Worm (Caenorhabditis elegans): ENCODE data around the gene Y51H7C.8.

Y51H7C.8 gene

ce11 chrII:1386478-1386877 lies 15.1 kb upstream of the Y51H7C.8 start, which contains the start of gene aat-7:
TSS of gene aat-7 (plus strand) at chrII:1386870.
- TF ChIP-seq ama-1 (optimal IDR thresholded peaks at IDR 0.05) (no peak), ceh-45 (GFP tag; IDR thresholded peaks at IDR 0.05) (no peak), hlh-15 (tag; optimal IDR thresholded peaks at IDR 0.05) (no peak), ahr-1 (tag; optimal IDR thresholded peaks at IDR 0.05) (no peak), pat-9 (tag; optimal IDR thresholded peaks at IDR 0.05) (no peak), ceh-34 (tag; optimal IDR thresholded peaks at IDR 0.05) (no peak), pax-1 (tag; optimal IDR thresholded peaks at IDR 0.05) (no peak), ceh-18 (tag; optimal IDR thresholded peaks at IDR 0.05) (no peak), hlh-30 (tag; optimal IDR thresholded peaks at IDR 0.05; ENCODE audit: insufficient read depth) (no peak), mec-3 (tag; optimal IDR thresholded peaks at IDR 0.05; ENCODE audit: borderline replicate concordance) (no peak), tbx-2 (tag; optimal IDR thresholded peaks at IDR 0.05) (no peak), fax-1 (tag; optimal IDR thresholded peaks at IDR 0.05) (no peak), fkh-10 (GFP tag; optimal IDR thresholded peaks at IDR 0.05) (no peak), pha-2 (tag; optimal IDR thresholded peaks at IDR 0.05) (no peak), ceh-22 (tag; optimal IDR thresholded peaks at IDR 0.05) (no peak), T23F11.4 (GFP tag; optimal IDR thresholded peaks at IDR 0.05) (no peak), odd-2 (tag; optimal IDR thresholded peaks at IDR 0.05) (no peak)

ce11 chrII:1397703-1398102 lies 3.9 kb upstream of the Y51H7C.8 start, which contains the start of gene F54D12.8:
TSS of gene F54D12.8 (minus strand) at chrII:1398038.
- no peak for TF ChIP-seq F13H6.1 (tag; optimal IDR thresholded peaks at IDR 0.05)
- TF ChIP-seq K02D7.2 (tag; optimal IDR thresholded peaks at IDR 0.05) = no peak
- TF ChIP-seq ttx-3 (tag; optimal IDR thresholded peaks at IDR 0.05) = no peak
- no peak for TF ChIP-seq C08G9.2 (tag; optimal IDR thresholded peaks at IDR 0.05)
- no peak for TF ChIP-seq ref-2 (tag; optimal IDR thresholded peaks at IDR 0.05)
- TF ChIP-seq sdc-2 (tag; optimal IDR thresholded peaks at IDR 0.05) = no peak
- TF ChIP-seq gmeb-2 (tag; optimal IDR thresholded peaks at IDR 0.05) = no peak
- TF ChIP-seq elt-2 (tag; optimal IDR thresholded peaks at IDR 0.05) = no peak
- TF ChIP-seq mec-3 (tag; optimal IDR thresholded peaks at IDR 0.05; ENCODE audit: borderline replicate concordance) = no peak

ce11 chrII:1398396-1398795 lies 3.2 kb upstream of the Y51H7C.8 start, which contains the start of gene F54D12.2:
TSS of gene F54D12.2 (plus strand) at chrII:1398696.
- TF ChIP-seq ceh-19 (GFP tag; optimal IDR thresholded peaks at IDR 0.05) (no peak), pha-4 (tag; optimal IDR thresholded peaks at IDR 0.05) (no peak), hlh-8 (tag; optimal IDR thresholded peaks at IDR 0.05) (no peak), C38D4.7 (GFP tag; optimal IDR thresholded peaks at IDR 0.05) (no peak), K09A11.1 (tag; optimal IDR thresholded peaks at IDR 0.05; ENCODE audit: insufficient read depth) (no peak), pax-1 (tag; optimal IDR thresholded peaks at IDR 0.05) (no peak), K02D7.2 (tag; optimal IDR thresholded peaks at IDR 0.05) (no peak), tbx-2 (tag; optimal IDR thresholded peaks at IDR 0.05) (no peak), zip-5 (tag; optimal IDR thresholded peaks at IDR 0.05) (no peak), fkh-6 (tag; optimal IDR thresholded peaks at IDR 0.05) (no peak)

ce11 chrII:1400105-1400504 lies 1.5 kb upstream of the Y51H7C.8 start, which contains the start of gene F54D12.1:
TSS of gene F54D12.1 (plus strand) at chrII:1400405.
- TF ChIP-seq ceh-30 (tag; optimal IDR thresholded peaks at IDR 0.05) = no peak
- TF ChIP-seq unc-3 (GFP tag; conservative IDR thresholded peaks at IDR 0.05) = no peak
- TF ChIP-seq unc-3 (tag; optimal IDR thresholded peaks at IDR 0.05) = no peak
- no peak for TF ChIP-seq npax-4 (tag; optimal IDR thresholded peaks at IDR 0.05)
- no peak for TF ChIP-seq sox-4 (tag; optimal IDR thresholded peaks at IDR 0.05)
- TF ChIP-seq zip-5 (tag; optimal IDR thresholded peaks at IDR 0.05) = no peak
- TF ChIP-seq mec-3 (tag; optimal IDR thresholded peaks at IDR 0.05; ENCODE audit: borderline replicate concordance) = no peak
- TF ChIP-seq pha-4 (tag; optimal IDR thresholded peaks at IDR 0.05) = no peak
- no peak for TF ChIP-seq pha-2 (tag; optimal IDR thresholded peaks at IDR 0.05)
- TF ChIP-seq fkh-6 (tag; optimal IDR thresholded peaks at IDR 0.05) = no peak
- TF ChIP-seq che-1 (tag; optimal IDR thresholded peaks at IDR 0.05) = no peak
- no peak for TF ChIP-seq ama-1 (optimal IDR thresholded peaks at IDR 0.05)
- no peak for TF ChIP-seq Y22D7AL.16 (tag; optimal IDR thresholded peaks at IDR 0.05)
- no peak for TF ChIP-seq hlh-8 (tag; optimal IDR thresholded peaks at IDR 0.05)
- TF ChIP-seq ceh-31 (tag; optimal IDR thresholded peaks at IDR 0.05) = no peak
- no peak for TF ChIP-seq tbx-7 (tag; optimal IDR thresholded peaks at IDR 0.05)
- no peak for TF ChIP-seq unc-86 (tag; optimal IDR thresholded peaks at IDR 0.05)
- no peak for TF ChIP-seq pqm-1 (tag; optimal IDR thresholded peaks at IDR 0.05)
- no peak for TF ChIP-seq pros-1 (tag; optimal IDR thresholded peaks at IDR 0.05)
- no peak for TF ChIP-seq elt-4 (tag; optimal IDR thresholded peaks at IDR 0.05)
- no peak for TF ChIP-seq dmd-4 (tag; optimal IDR thresholded peaks at IDR 0.05; ENCODE audit: borderline replicate concordance)
